Fruit fly (Drosophila melanogaster) ovary, adult (tissue): ENCODE data around the gene Cyp303a1.

Source experiments
- CG17801 ChIP-seq: fragments of 200-800 bp; optimal IDR thresholded peaks from 2 replicates; lab custom pipeline; 2019; ENCODE audit warnings: missing biosample characterization, mild to moderate bottlenecking, missing genetic modification characterization, moderate library complexity; ENCODE audit not compliant: partially characterized antibody

The Cyp303a1 gene

dm6 chr2L:16293703-16294233 is at the start of gene Cyp303a1:
Gene Cyp303a1 (plus strand): TSS chr2L:16294183.
- no peak for TF ChIP-seq CG17801 (GFP tag; lab: Kevin White, UChicago)

DNA sequence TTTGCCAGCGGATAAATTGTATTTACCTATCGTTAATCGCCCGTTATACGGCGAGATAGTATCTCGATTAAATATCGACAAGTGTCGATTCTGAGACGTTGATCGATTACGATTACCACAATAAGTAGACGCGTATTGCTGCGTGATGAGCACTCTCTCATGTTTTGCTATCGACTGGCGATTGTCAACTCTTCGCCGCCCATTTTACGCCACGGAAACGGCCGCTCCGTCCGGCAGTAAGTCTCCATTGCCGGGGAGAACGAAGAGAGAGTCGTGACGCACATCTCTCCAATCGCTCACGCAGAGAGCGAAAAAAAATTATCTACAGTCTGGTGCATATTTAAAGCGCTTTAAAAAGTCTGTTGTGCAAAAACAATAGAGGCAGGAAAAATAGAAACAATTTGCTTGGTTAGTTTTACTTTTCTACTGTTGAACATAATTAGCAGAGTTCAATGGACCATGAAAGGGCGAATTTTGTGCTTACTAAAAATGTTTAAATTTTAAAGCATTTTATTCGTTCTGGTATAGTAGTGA is 42.3 kb upstream of the Cyp303a1 start, which contains the start of gene CG46309:
Gene CG46309, minus strand, starts transcription at position 191 of the 534 bp plus-strand sequence.
- TF ChIP-seq CG17801 (GFP tag; lab: Kevin White, UChicago): peak; percentile 34

- no peak for TF ChIP-seq CG17801 (GFP tag; lab: Kevin White, UChicago)
These were observed 38.5 kb upstream of the Cyp303a1 start for dm6 chr2L:16255232-16256117.

DNA sequence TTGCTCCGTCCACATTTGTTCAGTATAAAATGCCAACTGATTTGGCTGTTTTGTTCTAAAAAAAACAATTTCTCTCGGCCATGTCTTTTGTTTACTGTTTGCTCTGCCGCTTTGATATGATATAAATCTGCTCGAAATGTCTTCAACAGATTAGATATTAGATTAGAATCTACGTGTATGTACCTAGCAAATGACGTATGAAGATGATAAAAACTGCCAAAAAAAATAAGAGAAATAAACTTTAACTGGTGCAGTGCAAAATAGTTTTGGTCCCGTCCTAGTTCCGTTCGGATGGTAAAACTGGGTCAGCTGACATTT is 37.9 kb upstream of the Cyp303a1 start:
- TF ChIP-seq CG17801 (GFP tag; lab: Kevin White, UChicago): no peak

- peak; percentile 97 for TF ChIP-seq CG17801 (GFP tag; lab: Kevin White, UChicago)
These were observed 36.5 kb upstream of the Cyp303a1 start, which contains the start of the genes PRL-1 and EndoGI for dm6 chr2L:16257227-16258071. Gene PRL-1 (minus strand): TSS chr2L:16257606. Gene EndoGI (plus strand): TSS chr2L:16257688.

DNA sequence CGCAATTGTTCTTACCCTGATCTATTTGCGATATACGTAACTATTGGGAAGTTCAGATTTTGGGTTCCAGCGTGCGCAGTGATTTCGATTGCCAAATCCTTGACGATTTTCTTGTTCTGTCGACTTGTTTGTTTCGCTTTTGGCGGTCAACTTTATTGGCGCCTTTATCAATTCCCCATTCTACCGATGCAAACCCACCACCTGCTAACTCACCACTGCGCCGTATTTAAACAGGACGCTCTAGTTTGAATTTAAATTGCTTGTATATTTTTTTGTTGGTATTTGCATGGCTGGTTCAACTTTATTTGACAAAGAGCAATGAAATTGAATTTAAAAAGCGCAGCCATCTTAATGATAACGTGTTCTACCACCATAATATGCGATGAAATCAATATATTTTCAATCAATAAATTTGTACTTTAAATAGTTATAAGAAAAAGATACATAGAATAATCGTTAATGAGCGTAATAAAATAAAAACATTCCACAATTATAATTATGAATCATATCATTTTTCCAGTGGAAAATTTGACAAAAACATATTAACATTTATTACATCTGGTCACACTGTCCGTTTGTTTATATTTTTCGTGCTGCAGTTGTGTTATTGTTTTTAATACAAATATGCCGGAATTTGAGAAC is 32.3 kb upstream of the Cyp303a1 start, which contains the start of the genes twe and CG4935:
Gene twe, minus strand, starts transcription at position 302 of the 642 bp plus-strand sequence.
Gene CG4935, plus strand, starts transcription at position 566 of the 642 bp plus-strand sequence.
- TF ChIP-seq CG17801 (GFP tag; lab: Kevin White, UChicago): no peak

dm6 chr2L:16263723-16264122 is 30.3 kb upstream of the Cyp303a1 start:
- no peak for TF ChIP-seq CG17801 (GFP tag; lab: Kevin White, UChicago)

- TF ChIP-seq CG17801 (GFP tag; lab: Kevin White, UChicago): no peak
These were observed 26.6 kb upstream of the Cyp303a1 start for dm6 chr2L:16267159-16268065.

- TF ChIP-seq CG17801 (GFP tag; lab: Kevin White, UChicago): peak; percentile 65
These were observed 25.9 kb upstream of the Cyp303a1 start for dm6 chr2L:16268107-16268539.

DNA sequence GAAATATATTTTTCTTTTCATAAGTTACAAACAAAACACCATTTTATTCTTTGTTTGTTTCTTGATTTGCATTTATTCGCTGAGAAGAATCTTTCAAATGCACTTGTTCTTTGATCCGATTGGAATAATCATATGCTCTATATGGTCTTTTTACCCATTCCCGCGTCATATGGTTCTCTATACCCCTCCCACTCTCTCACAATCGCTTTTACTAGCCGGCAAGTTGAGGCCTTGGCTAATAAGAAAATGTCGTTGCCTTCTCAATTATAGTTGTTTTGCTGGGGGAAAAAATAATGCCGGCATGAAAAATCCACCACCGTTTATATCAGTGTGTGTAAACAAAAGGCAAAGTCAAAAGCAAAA is 25.1 kb upstream of the Cyp303a1 start:
- TF ChIP-seq CG17801 (GFP tag; lab: Kevin White, UChicago): no peak

dm6 chr2L:16269232-16270134 is 24.5 kb upstream of the Cyp303a1 start:
- peak; percentile 90 for TF ChIP-seq CG17801 (GFP tag; lab: Kevin White, UChicago)
